Worm (Caenorhabditis elegans) whole organism, young adult: Measurements from ENCODE around the gene srh-216.

Experiments
- ceh-79 ChIP-seq: sonication (generic microtip); optimal IDR thresholded peaks from 2 replicates; lab custom pipeline; 2017; ENCODE audit warnings: mild to moderate bottlenecking, missing genetic modification characterization, missing compliant biosample characterization
- fkh-3 ChIP-seq: sonication (generic microtip); optimal IDR thresholded peaks from 2 replicates; lab custom pipeline; 2016; ENCODE audit warnings: mild to moderate bottlenecking, missing genetic modification characterization, missing compliant biosample characterization

DNA sequence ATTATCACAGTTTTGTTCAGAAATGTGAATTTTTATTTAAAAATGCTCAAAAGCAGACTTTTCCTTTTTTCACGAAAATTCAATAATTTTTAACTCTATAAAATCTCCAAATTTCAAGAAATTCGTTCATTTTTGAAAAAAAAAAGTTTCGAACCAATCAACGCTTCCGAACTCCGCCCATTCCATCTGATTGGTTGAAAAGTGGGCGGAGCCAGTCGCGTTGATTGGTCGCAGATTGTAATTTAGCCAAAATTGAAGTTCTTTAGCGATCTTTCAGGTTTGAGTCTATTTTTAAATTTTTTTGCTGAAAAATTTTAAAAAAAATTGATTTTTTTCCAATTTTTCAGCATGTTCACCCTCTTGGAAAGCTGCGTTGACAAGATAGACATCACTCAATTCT lies 15.0 kb downstream of the srh-216 start:
- no peak for TF ChIP-seq fkh-3
- TF ChIP-seq ceh-79: no peak
